Fruit fly (Drosophila melanogaster) whole organism, embryonic: ENCODE data around the gene CG32639.

Source experiments
- B-H1 ChIP-seq: fragments of 200-800 bp; sonication (Bioruptor generic); IDR thresholded peaks from 3 replicates; pipeline ENCODE4 v1.3.6; 2022; ENCODE audit warnings: missing biosample characterization, missing genetic modification characterization
- CG10147 ChIP-seq: fragments of 200-800 bp; sonication (Bioruptor generic); optimal IDR thresholded peaks from 2 replicates; lab custom pipeline; 2019; ENCODE audit warnings: missing biosample characterization, mild to moderate bottlenecking, missing genetic modification characterization, moderate library complexity
- CG10431 ChIP-seq: fragments of 200-800 bp; sonication (Bioruptor generic); optimal IDR thresholded peaks from 3 replicates; lab custom pipeline; 2018; ENCODE audit warnings: missing biosample characterization, mild to moderate bottlenecking, missing genetic modification characterization
- CG10462 ChIP-seq: fragments of 200-800 bp; sonication (Bioruptor generic); optimal IDR thresholded peaks from 2 replicates; lab custom pipeline; 2016; ENCODE audit warnings: missing biosample characterization, missing genetic modification characterization
- CG11504 ChIP-seq: fragments of 200-800 bp; sonication (Bioruptor generic); optimal IDR thresholded peaks from 3 replicates; lab custom pipeline; 2019; ENCODE audit warnings: missing biosample characterization, mild to moderate bottlenecking, missing genetic modification characterization, moderate library complexity
- CG12155 ChIP-seq: fragments of 200-800 bp; sonication (Bioruptor generic); optimal IDR thresholded peaks from 3 replicates; lab custom pipeline; 2016; ENCODE audit warnings: missing biosample characterization, missing genetic modification characterization
- CG14667 ChIP-seq: fragments of 200-800 bp; sonication (Bioruptor generic); IDR thresholded peaks from 2 replicates; pipeline ENCODE4 v1.3.6; 2022; ENCODE audit warnings: missing biosample characterization, missing genetic modification characterization
- CG15514 ChIP-seq: fragments of 200-800 bp; sonication (Bioruptor generic); optimal IDR thresholded peaks from 3 replicates; lab custom pipeline; 2017; ENCODE audit warnings: missing biosample characterization, missing genetic modification characterization, mild to moderate bottlenecking, moderate library complexity, missing genetic modification reagents
- CG1603 ChIP-seq: fragments of 200-800 bp; sonication (Bioruptor generic); optimal IDR thresholded peaks from 2 replicates; lab custom pipeline; 2019; ENCODE audit warnings: missing biosample characterization, mild to moderate bottlenecking, missing genetic modification characterization, moderate library complexity
- CG16779 ChIP-seq: fragments of 200-800 bp; sonication (Bioruptor generic); IDR thresholded peaks from 2 replicates; pipeline ENCODE4 v1.3.6; 2022; ENCODE audit warnings: missing biosample characterization, missing genetic modification characterization
- CG16815 ChIP-seq: fragments of 200-800 bp; sonication (Bioruptor generic); optimal IDR thresholded peaks from 3 replicates; lab custom pipeline; 2017; ENCODE audit warnings: missing biosample characterization, mild to moderate bottlenecking, missing genetic modification characterization
- CG17328 ChIP-seq: fragments of 200-800 bp; sonication (Bioruptor generic); IDR thresholded peaks from 2 replicates; pipeline ENCODE4 v1.3.6; 2022; ENCODE audit warnings: missing biosample characterization, missing genetic modification characterization
- CG18764 ChIP-seq: fragments of 200-800 bp; sonication (Bioruptor generic); optimal IDR thresholded peaks from 3 replicates; lab custom pipeline; 2016; ENCODE audit warnings: missing biosample characterization, missing genetic modification characterization
- CG4328 ChIP-seq: fragments of 200-800 bp; sonication (Bioruptor generic); optimal IDR thresholded peaks from 3 replicates; lab custom pipeline; 2017; ENCODE audit warnings: missing biosample characterization, missing genetic modification reagents, missing genetic modification characterization
- CG5180 ChIP-seq: fragments of 200-800 bp; sonication (Bioruptor generic); optimal IDR thresholded peaks from 3 replicates; lab custom pipeline; 2017; ENCODE audit warnings: missing biosample characterization, missing genetic modification characterization, mild to moderate bottlenecking, moderate library complexity, missing genetic modification reagents
- CG6272 ChIP-seq: fragments of 200-800 bp; sonication (Bioruptor generic); IDR thresholded peaks from 2 replicates; pipeline ENCODE4 v1.3.6; 2022; ENCODE audit warnings: missing biosample characterization, missing genetic modification characterization
- CG6689 ChIP-seq: fragments of 200-800 bp; sonication (Bioruptor generic); IDR thresholded peaks from 2 replicates; pipeline ENCODE4 v1.3.6; 2022; ENCODE audit warnings: missing biosample characterization, missing genetic modification characterization
- CG7839 ChIP-seq: fragments of 200-800 bp; sonication (Bioruptor generic); optimal IDR thresholded peaks from 3 replicates; lab custom pipeline; 2018; ENCODE audit warnings: missing biosample characterization, mild to moderate bottlenecking, missing genetic modification characterization, moderate library complexity
- CG8944 ChIP-seq: fragments of 200-800 bp; sonication (Bioruptor generic); optimal IDR thresholded peaks from 3 replicates; lab custom pipeline; 2016; ENCODE audit warnings: missing biosample characterization, missing genetic modification characterization
- CTCF ChIP-seq: fragments of 200-800 bp; sonication (Bioruptor generic); optimal IDR thresholded peaks from 2 replicates; lab custom pipeline; 2017; ENCODE audit warnings: missing biosample characterization, mild to moderate bottlenecking, missing genetic modification characterization, moderate library complexity
- HLH4C ChIP-seq: fragments of 200-800 bp; sonication (Bioruptor generic); IDR thresholded peaks from 3 replicates; pipeline ENCODE4 v1.3.6; 2022; ENCODE audit warnings: missing biosample characterization, missing genetic modification characterization; ENCODE audit not compliant: partially characterized antibody
- Kr ChIP-seq: fragments of 200-800 bp; sonication (Bioruptor generic); optimal IDR thresholded peaks from 2 replicates; lab custom pipeline; 2017; ENCODE audit warnings: missing biosample characterization, mild to moderate bottlenecking, missing genetic modification characterization
- Med ChIP-seq: fragments of 200-800 bp; sonication (Bioruptor generic); peaks from one replicate; lab custom pipeline; 2016; ENCODE audit warnings: missing biosample characterization, missing genetic modification characterization, mild to moderate bottlenecking, inconsistent platforms, moderate library complexity
- NC2β ChIP-seq: fragments of 200-800 bp; sonication (Bioruptor generic); optimal IDR thresholded peaks from 2 replicates; lab custom pipeline; 2016; ENCODE audit warnings: missing biosample characterization, missing genetic modification characterization
- Nf-YC ChIP-seq: fragments of 200-800 bp; optimal IDR thresholded peaks from 3 replicates; lab custom pipeline; 2019; ENCODE audit warnings: missing biosample characterization, mild to moderate bottlenecking, missing genetic modification characterization, moderate library complexity
- NfI ChIP-seq: fragments of 200-800 bp; sonication (Bioruptor generic); optimal IDR thresholded peaks from 3 replicates; lab custom pipeline; 2018; ENCODE audit warnings: missing biosample characterization, mild to moderate bottlenecking, missing genetic modification characterization, moderate library complexity
- Oli ChIP-seq: fragments of 200-800 bp; sonication (Bioruptor generic); optimal IDR thresholded peaks from 2 replicates; lab custom pipeline; 2018; ENCODE audit warnings: missing biosample characterization, mild to moderate bottlenecking, missing genetic modification characterization, moderate library complexity
- Ravus ChIP-seq: fragments of 200-800 bp; sonication (Bioruptor generic); IDR thresholded peaks from 2 replicates; pipeline ENCODE4 v1.3.6; 2022; ENCODE audit warnings: missing biosample characterization, missing genetic modification characterization
- Rx ChIP-seq: fragments of 200-800 bp; sonication (Bioruptor generic); IDR thresholded peaks from 2 replicates; pipeline ENCODE4 v1.3.6; 2022; ENCODE audit warnings: missing biosample characterization, missing genetic modification characterization
- Sin3A ChIP-seq: fragments of >200 bp; optimal IDR thresholded peaks from 2 replicates; lab custom pipeline; 2018
- ab ChIP-seq: fragments of 200-800 bp; sonication (Bioruptor generic); optimal IDR thresholded peaks from 2 replicates; lab custom pipeline; 2016; ENCODE audit warnings: missing biosample characterization, missing genetic modification characterization
- bcd ChIP-seq: fragments of 200-800 bp; sonication (Bioruptor generic); optimal IDR thresholded peaks from 2 replicates; lab custom pipeline; 2017; ENCODE audit warnings: missing biosample characterization, mild to moderate bottlenecking, missing genetic modification characterization
- chm ChIP-seq: fragments of 200-800 bp; sonication (Bioruptor generic); IDR thresholded peaks from 2 replicates; pipeline ENCODE4 v1.3.6; 2022; ENCODE audit warnings: missing biosample characterization, missing genetic modification characterization
- corto ChIP-seq: fragments of 200-800 bp; sonication (Bioruptor generic); optimal IDR thresholded peaks from 2 replicates; lab custom pipeline; 2016; ENCODE audit warnings: missing biosample characterization, mild to moderate bottlenecking, missing genetic modification characterization, moderate library complexity
- crc ChIP-seq: fragments of 200-800 bp; sonication (Bioruptor generic); optimal IDR thresholded peaks from 2 replicates; lab custom pipeline; 2016; ENCODE audit warnings: missing biosample characterization, missing genetic modification characterization
- danr ChIP-seq: fragments of 200-800 bp; sonication (Bioruptor generic); IDR thresholded peaks from 2 replicates; pipeline ENCODE4 v1.3.6; 2022; ENCODE audit warnings: missing biosample characterization, missing genetic modification characterization
- en ChIP-seq: fragments of 200-800 bp; sonication (Bioruptor generic); optimal IDR thresholded peaks from 2 replicates; lab custom pipeline; 2016; ENCODE audit warnings: missing biosample characterization, missing genetic modification characterization
- eve ChIP-seq, 2 experiments: fragments of >200 bp; optimal IDR thresholded peaks; 2 replicates each; lab custom pipeline; 2017; ENCODE audit warnings: missing biosample characterization in 2 of 2, missing genetic modification characterization in 2 of 2
- gfzf ChIP-seq: fragments of 200-800 bp; sonication (Bioruptor generic); optimal IDR thresholded peaks from 2 replicates; lab custom pipeline; 2016; ENCODE audit warnings: missing biosample characterization, mild to moderate bottlenecking, missing genetic modification characterization, moderate library complexity
- grn ChIP-seq: fragments of 200-800 bp; sonication (Bioruptor generic); optimal IDR thresholded peaks from 3 replicates; lab custom pipeline; 2017; ENCODE audit warnings: missing biosample characterization, missing genetic modification characterization
- hbn ChIP-seq: fragments of 200-800 bp; sonication (Bioruptor generic); IDR thresholded peaks from 2 replicates; pipeline ENCODE4 v1.3.6; 2022; ENCODE audit warnings: missing biosample characterization, missing genetic modification characterization; ENCODE audit not compliant: partially characterized antibody
- hkb ChIP-seq, 2 experiments: fragments of 200-800 bp in 1 of 2; fragments of >200 bp in 1 of 2; sonication (Bioruptor generic) in 1 of 2; IDR thresholded peaks in 1 of 2; optimal IDR thresholded peaks in 1 of 2; 2 replicates each; pipeline versions ENCODE4 v1.3.6 to Lab custom; 2017 to 2022; ENCODE audit warnings: missing biosample characterization in 1 of 2, missing genetic modification characterization in 1 of 2
- inv ChIP-seq: fragments of 200-800 bp; sonication (Bioruptor generic); IDR thresholded peaks from 2 replicates; pipeline ENCODE4 v1.3.6; 2022; ENCODE audit warnings: missing biosample characterization, missing genetic modification characterization; ENCODE audit not compliant: partially characterized antibody
- knrl ChIP-seq: fragments of 200-800 bp; sonication (Bioruptor generic); IDR thresholded peaks from 3 replicates; pipeline ENCODE4 v1.3.6; 2022; ENCODE audit warnings: missing biosample characterization, missing genetic modification characterization; ENCODE audit not compliant: partially characterized antibody
- maf-S ChIP-seq: fragments of 200-800 bp; sonication (Bioruptor generic); optimal IDR thresholded peaks from 2 replicates; lab custom pipeline; 2016; ENCODE audit warnings: missing biosample characterization, missing genetic modification characterization
- mld ChIP-seq: fragments of 200-800 bp; sonication (Bioruptor generic); IDR thresholded peaks from 3 replicates; pipeline ENCODE4 v1.3.6; 2022; ENCODE audit warnings: missing biosample characterization, missing genetic modification characterization; ENCODE audit not compliant: partially characterized antibody
- prd ChIP-seq, 3 experiments: fragments of >200 bp in 2 of 3; fragments of 200-800 bp in 1 of 3; sonication (Bioruptor generic) in 1 of 3; optimal IDR thresholded peaks in 2 of 3; IDR thresholded peaks in 1 of 3; 2 replicates in 2 of 3; 3 replicates in 1 of 3; pipeline versions ENCODE4 v1.3.6 to Lab custom; 2017 to 2022; ENCODE audit warnings: missing biosample characterization in 1 of 3, missing genetic modification characterization in 1 of 3
- seq ChIP-seq: fragments of 200-800 bp; sonication (Bioruptor generic); IDR thresholded peaks from 2 replicates; pipeline ENCODE4 v1.3.6; 2022; ENCODE audit warnings: missing biosample characterization, missing genetic modification characterization
- tx ChIP-seq: fragments of 200-800 bp; sonication (Bioruptor generic); optimal IDR thresholded peaks from 2 replicates; lab custom pipeline; 2016; ENCODE audit warnings: missing biosample characterization, missing genetic modification characterization
- usp ChIP-seq: fragments of >200 bp; optimal IDR thresholded peaks from 2 replicates; lab custom pipeline; 2017; ENCODE audit warnings: missing biosample characterization, missing genetic modification characterization
- zfh1 ChIP-seq: fragments of 200-800 bp; sonication (Bioruptor generic); IDR thresholded peaks from 3 replicates; pipeline ENCODE4 v1.3.6; 2022; ENCODE audit warnings: missing biosample characterization, missing genetic modification characterization

The CG32639 gene

DNA sequence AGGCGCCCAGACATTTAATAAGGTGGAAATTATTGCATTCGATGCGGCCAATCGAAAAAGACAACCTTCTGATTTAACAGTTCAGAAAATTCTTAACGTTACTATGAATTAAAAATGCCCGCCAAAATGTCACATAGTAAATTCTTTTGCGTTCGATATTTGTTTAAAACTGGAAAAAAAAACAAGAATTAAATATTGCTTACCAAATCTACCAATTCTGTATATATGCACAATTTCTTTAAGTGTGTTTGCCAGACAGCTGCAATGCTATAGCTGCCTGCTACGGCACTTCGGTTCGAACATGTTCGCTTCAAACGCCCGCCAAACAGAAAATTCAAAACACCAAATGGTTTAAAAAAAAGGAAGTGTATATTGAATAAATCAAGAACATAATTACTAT is 22.3 kb downstream of the CG32639 start (continued):
- peak; percentile 69 for TF ChIP-seq CG11504
- no peak; the same call in 1 of the 2 replicates for TF ChIP-seq Ravus (GFP tag; lab: Robert Waterston, UW)
- peak; percentile 63; the same call in 1 of the 3 replicates for TF ChIP-seq zfh1 (GFP tag; lab: Robert Waterston, UW)
- TF ChIP-seq Oli (tag; lab: Kevin White, UChicago), result peak; percentile 50
- TF ChIP-seq HLH4C (GFP tag; lab: Robert Waterston, UW), result no peak
- no peak for TF ChIP-seq CTCF (GFP tag; lab: Kevin White, UChicago)
- peak; percentile 67 for TF ChIP-seq CG17328 (GFP tag; lab: Robert Waterston, UW)
- TF ChIP-seq gfzf (GFP tag; lab: Kevin White, UChicago), result no peak
- peak; percentile 56 for TF ChIP-seq bcd (GFP tag; lab: Kevin White, UChicago)
- TF ChIP-seq CG18764 (GFP tag; lab: Kevin White, UChicago), result peak; percentile 48
- TF ChIP-seq CG16815, result peak; percentile 13
- peak; percentile 56 for TF ChIP-seq CG15514 (GFP tag; lab: Kevin White, UChicago)
- peak; percentile 6 for TF ChIP-seq Nf-YC
- peak; percentile 43 for TF ChIP-seq crc
- TF ChIP-seq B-H1 (GFP tag; lab: Robert Waterston, UW), result peak; percentile 47; the same call in 1 of the 3 replicates
- TF ChIP-seq NfI (GFP tag; lab: Kevin White, UChicago), result peak; percentile 50
- TF ChIP-seq usp (GFP tag; lab: Kevin White, UChicago), result no peak
- no peak for TF ChIP-seq ab (GFP tag; lab: Kevin White, UChicago)
- peak; percentile 70 for TF ChIP-seq CG1603 (tag; lab: Kevin White, UChicago)
- TF ChIP-seq CG5180 (GFP tag; lab: Kevin White, UChicago), result peak; percentile 100
- peak; percentile 64 for TF ChIP-seq CG14667 (GFP tag; lab: Robert Waterston, UW)
- TF ChIP-seq CG12155 (GFP tag; lab: Kevin White, UChicago), result peak; percentile 62
- TF ChIP-seq CG4328, result no peak
- TF ChIP-seq prd (optimal IDR thresholded peaks at IDR 0.05; lab: Kevin White, UChicago), result no peak
- TF ChIP-seq prd (GFP tag; IDR thresholded peaks at IDR 0.05; lab: Robert Waterston, UW), result peak; percentile 78
- TF ChIP-seq CG6689 (GFP tag; lab: Robert Waterston, UW), result peak; percentile 69
- no peak; the same call in 1 of the 2 replicates for TF ChIP-seq CG6272
- TF ChIP-seq en (GFP tag; lab: Kevin White, UChicago), result peak; percentile 34
- no peak; the same call in 1 of the 2 replicates for TF ChIP-seq seq
- TF ChIP-seq danr (GFP tag; lab: Robert Waterston, UW), result no peak
- peak; percentile 70 for TF ChIP-seq CG7839
- TF ChIP-seq inv (GFP tag; lab: Robert Waterston, UW), result no peak
- TF ChIP-seq mld, result no peak
- no peak for TF ChIP-seq hkb (optimal IDR thresholded peaks at IDR 0.05; lab: Kevin White, UChicago)
- TF ChIP-seq hkb (GFP tag; IDR thresholded peaks at IDR 0.05; lab: Robert Waterston, UW), result peak; percentile 82
- peak; percentile 77 for TF ChIP-seq chm (GFP tag; lab: Robert Waterston, UW)
- TF ChIP-seq CG10147 (GFP tag; lab: Kevin White, UChicago), result peak; percentile 26
- no peak for TF ChIP-seq corto (GFP tag; lab: Kevin White, UChicago)
- peak; percentile 27; the same call in 1 of the 2 replicates for TF ChIP-seq Rx (GFP tag; lab: Robert Waterston, UW)
- peak; percentile 61 for TF ChIP-seq NC2β (GFP tag; lab: Kevin White, UChicago)
- TF ChIP-seq Kr, result no peak
- TF ChIP-seq maf-S (GFP tag; lab: Kevin White, UChicago), result peak; percentile 61
- peak; percentile 49 for TF ChIP-seq CG10462 (GFP tag; lab: Kevin White, UChicago)
- peak; percentile 71 for TF ChIP-seq CG8944
- TF ChIP-seq Med, result peak; percentile 94
- TF ChIP-seq eve (GFP tag; optimal IDR thresholded peaks at IDR 0.05; lab: Kevin White, UChicago), result peak in 1 of 2 experiments; percentile 61
- no peak for TF ChIP-seq grn (GFP tag; lab: Kevin White, UChicago)
- TF ChIP-seq Sin3A (lab: Kevin White, UChicago), result no peak
- TF ChIP-seq hbn (GFP tag; lab: Robert Waterston, UW), result no peak
- no peak; the same call in 2 of the 3 replicates for TF ChIP-seq knrl
- peak; percentile 61 for TF ChIP-seq tx (GFP tag; lab: Kevin White, UChicago)
- TF ChIP-seq CG10431 (GFP tag; lab: Kevin White, UChicago), result no peak
- TF ChIP-seq CG16779 (GFP tag; lab: Robert Waterston, UW), result no peak
